Worm (Caenorhabditis elegans) whole organism, mixed stage, embryonic: ENCODE measurements around the gene rom-4.

ENCODE experiments used
- M03D4.4 ChIP-seq: sonication (generic microtip); optimal IDR thresholded peaks from 2 replicates; lab custom pipeline; 2017; ENCODE audit warnings: mild to moderate bottlenecking, missing genetic modification characterization, missing compliant biosample characterization
- lsy-2 ChIP-seq: fragments of 150-350 bp; optimal IDR thresholded peaks from 2 replicates; lab custom pipeline; 2014; ENCODE audit warnings: missing biosample characterization, missing genetic modification characterization
- nhr-237 ChIP-seq: fragments of 150-350 bp; optimal IDR thresholded peaks from 2 replicates; lab custom pipeline; 2014; ENCODE audit warnings: missing biosample characterization, missing genetic modification characterization
- sptf-1 ChIP-seq: sonication (generic microtip); optimal IDR thresholded peaks from 2 replicates; lab custom pipeline; 2017; ENCODE audit warnings: mild to moderate bottlenecking, missing genetic modification characterization, moderate library complexity, missing compliant biosample characterization
- unc-39 ChIP-seq: fragments of 150-350 bp; optimal IDR thresholded peaks from 2 replicates; lab custom pipeline; 2014; ENCODE audit warnings: missing biosample characterization, missing genetic modification characterization
- ztf-11 ChIP-seq: fragments of 150-350 bp; optimal IDR thresholded peaks from 2 replicates; lab custom pipeline; 2014; ENCODE audit warnings: missing biosample characterization, missing genetic modification characterization

DNA sequence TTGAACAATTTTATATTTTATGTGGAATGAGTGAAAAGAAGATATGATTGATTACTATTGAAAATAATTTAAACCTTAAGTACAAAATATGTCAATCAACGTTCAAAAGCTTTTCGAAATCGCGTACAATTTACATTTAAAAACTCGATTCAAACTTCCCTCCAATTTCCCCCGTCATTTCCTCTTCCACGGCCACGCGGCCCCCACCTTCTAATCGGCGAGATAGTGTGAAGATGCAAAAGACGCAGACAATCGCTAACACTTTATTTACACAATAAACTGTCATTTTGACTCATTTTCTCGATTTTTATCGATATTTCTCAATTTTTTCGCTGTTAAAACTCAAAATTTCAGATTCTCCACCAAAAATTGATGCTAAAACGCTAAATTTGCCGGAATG lies at the start of gene rom-4:
- no peak for TF ChIP-seq nhr-237 (tag; lab: Kevin White, UChicago)
- TF ChIP-seq sptf-1 (tag; lab: Kevin White, UChicago) = no peak
- TF ChIP-seq ztf-11 = no peak
- no peak for TF ChIP-seq lsy-2 (tag; lab: Kevin White, UChicago)
- no peak for TF ChIP-seq unc-39 (tag; lab: Kevin White, UChicago)
- TF ChIP-seq M03D4.4 (tag; lab: Kevin White, UChicago) = no peak
